Fruit fly (Drosophila melanogaster): Measurements from ENCODE around the gene KrT95D.

KrT95D gene

DNA sequence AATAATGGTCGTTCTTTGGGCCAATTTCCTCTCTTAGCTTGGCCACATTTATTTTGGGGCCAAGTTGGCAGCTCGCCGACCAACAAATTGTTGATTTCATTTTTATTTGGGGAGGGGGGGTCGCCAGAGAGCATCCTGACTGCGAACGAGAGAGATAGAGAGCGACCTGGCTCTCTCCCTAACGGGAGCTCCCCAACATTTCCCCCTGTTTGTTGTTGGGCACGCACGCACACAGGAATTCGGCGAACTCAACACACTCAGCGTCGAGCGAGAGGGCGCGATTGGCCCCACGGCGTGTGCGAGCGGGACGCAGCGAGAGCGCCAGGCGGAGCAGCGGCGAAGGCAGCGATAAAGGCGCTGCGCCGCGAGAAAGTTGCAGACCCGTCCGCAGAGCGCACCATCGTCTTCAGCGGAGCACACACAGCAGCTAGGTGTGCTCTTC, 68.8 kb downstream of the KrT95D start, which contains the start of gene CG31140:
CG31140 (plus strand) TSS at position 400 of the 442 bp plus-strand sequence.
- TF ChIP-seq CG6854 (GFP tag; optimal IDR thresholded peaks at IDR 0.05) (peak; percentile 27), Mes4 (GFP tag; optimal IDR thresholded peaks at IDR 0.05) (no peak), CG7987 (GFP tag; optimal IDR thresholded peaks at IDR 0.05) (no peak), scrt (GFP tag; optimal IDR thresholded peaks at IDR 0.05) (peak; percentile 97), CG11504 (tag; optimal IDR thresholded peaks at IDR 0.05) (peak; percentile 17), Rfx (GFP tag; IDR thresholded peaks at IDR 0.05) (0 out of 2 replicates have a peak, but pooled peaks have one; percentile 9), ham (GFP tag; IDR thresholded peaks at IDR 0.05) (no peak), so (GFP tag; IDR thresholded peaks at IDR 0.05) (no peak), Xrp1 (GFP tag; IDR thresholded peaks at IDR 0.05) (no peak), kah (GFP tag; optimal IDR thresholded peaks at IDR 0.05) (peak; percentile 27), cwo (GFP tag; optimal IDR thresholded peaks at IDR 0.05) (no peak), CTCF (GFP tag; optimal IDR thresholded peaks at IDR 0.05) (peak; percentile 31), Side (GFP tag; optimal IDR thresholded peaks at IDR 0.05) (no peak), Hmr (GFP tag; optimal IDR thresholded peaks at IDR 0.05) (peak; percentile 38), CG6813 (GFP tag; optimal IDR thresholded peaks at IDR 0.05) (peak; percentile 11), CG6689 (GFP tag; IDR thresholded peaks at IDR 0.05) (no peak), Hand (GFP tag; optimal IDR thresholded peaks at IDR 0.05) (peak; percentile 64), CG10321 (GFP tag; IDR thresholded peaks at IDR 0.05) (peak; percentile 70), onecut (GFP tag; IDR thresholded peaks at IDR 0.05) (peak; percentile 27; the same call in 1 of the 2 replicates), CG4328 (GFP tag; optimal IDR thresholded peaks at IDR 0.05) (peak; percentile 25), stwl (tag; optimal IDR thresholded peaks at IDR 0.05) (peak; percentile 34), danr (GFP tag; IDR thresholded peaks at IDR 0.05) (no peak), CG11723 (GFP tag; optimal IDR thresholded peaks at IDR 0.05) (no peak), CG12769 (tag; optimal IDR thresholded peaks at IDR 0.05) (peak; percentile 76), CG1529 (GFP tag; optimal IDR thresholded peaks at IDR 0.05) (no peak), CG8924 (tag; optimal IDR thresholded peaks at IDR 0.05) (peak; percentile 7), Adf1 (GFP tag; IDR thresholded peaks at IDR 0.05) (peak; percentile 91), zfh1 (GFP tag; IDR thresholded peaks at IDR 0.05) (0 out of 3 replicates have a peak, but pooled peaks have one; percentile 37), ERR (GFP tag; optimal IDR thresholded peaks at IDR 0.05) (no peak), Lhr (GFP tag; optimal IDR thresholded peaks at IDR 0.05) (peak; percentile 7), pb (GFP tag; optimal IDR thresholded peaks at IDR 0.05) (peak; percentile 43), Ets65A (GFP tag) (peak; percentile 74), Drgx (GFP tag; IDR thresholded peaks at IDR 0.05) (0 out of 2 replicates have a peak, but pooled peaks have one; percentile 14), CG34376 (GFP tag; optimal IDR thresholded peaks at IDR 0.05) (peak; percentile 58), CG10979 (tag; optimal IDR thresholded peaks at IDR 0.05) (peak; percentile 7), seq (GFP tag; IDR thresholded peaks at IDR 0.05) (peak; percentile 43; the same call in 1 of the 2 replicates), wek (GFP tag; optimal IDR thresholded peaks at IDR 0.05) (peak; percentile 49), CrebB (tag; optimal IDR thresholded peaks at IDR 0.05) (no peak), cg (GFP tag; optimal IDR thresholded peaks at IDR 0.05) (peak; percentile 58), Antp (GFP tag; optimal IDR thresholded peaks at IDR 0.05) (no peak), repo (GFP tag; optimal IDR thresholded peaks at IDR 0.05) (peak; percentile 0), caup (GFP tag; optimal IDR thresholded peaks at IDR 0.05; ENCODE audit: severe bottlenecking) (no peak), CG3281 (GFP tag; optimal IDR thresholded peaks at IDR 0.05) (peak; percentile 6), Sry-β (GFP tag; optimal IDR thresholded peaks at IDR 0.05) (no peak), CG17829 (tag; optimal IDR thresholded peaks at IDR 0.05) (peak; percentile 13), CG32767 (GFP tag; IDR thresholded peaks at IDR 0.05) (peak; percentile 71; the same call in 1 of the 2 replicates), YL-1 (GFP tag; optimal IDR thresholded peaks at IDR 0.05) (peak; percentile 23), sim (GFP tag; IDR thresholded peaks at IDR 0.05) (0 out of 2 replicates have a peak, but pooled peaks have one; percentile 27), ash1 (GFP tag; optimal IDR thresholded peaks at IDR 0.05) (no peak), nerfin-1 (tag; optimal IDR thresholded peaks at IDR 0.05) (peak; percentile 44), HLHmδ (GFP tag; optimal IDR thresholded peaks at IDR 0.05) (peak; percentile 55)

All from whole organism, embryonic.